Worm (Caenorhabditis elegans) whole organism, L3 larva: ENCODE measurements around the gene timp-1.

Source experiments
- R02D3.7 ChIP-seq: fragments of 150-350 bp; optimal IDR thresholded peaks from 2 replicates; lab custom pipeline; 2014; ENCODE audit warnings: missing biosample characterization, missing genetic modification characterization
- ZK546.5 ChIP-seq: sonication (generic microtip); optimal IDR thresholded peaks from 2 replicates; lab custom pipeline; 2017; ENCODE audit warnings: missing biosample characterization, missing genetic modification characterization
- aly-2 ChIP-seq: fragments of 150-350 bp; optimal IDR thresholded peaks from 2 replicates; lab custom pipeline; 2014; ENCODE audit warnings: missing biosample characterization, missing genetic modification characterization
- ceh-16 ChIP-seq: sonication (generic microtip); optimal IDR thresholded peaks from 2 replicates; lab custom pipeline; 2017; ENCODE audit warnings: missing biosample characterization, missing genetic modification characterization
- ceh-28 ChIP-seq: fragments of 150-350 bp; optimal IDR thresholded peaks from 2 replicates; lab custom pipeline; 2014; ENCODE audit warnings: missing biosample characterization, missing genetic modification reagents, missing genetic modification characterization
- ceh-82 ChIP-seq: fragments of 150-350 bp; optimal IDR thresholded peaks from 2 replicates; lab custom pipeline; 2014; ENCODE audit warnings: missing biosample characterization, missing genetic modification characterization
- daf-12 ChIP-seq: fragments of 150-350 bp; optimal IDR thresholded peaks from 2 replicates; lab custom pipeline; 2014; ENCODE audit warnings: missing biosample characterization, missing genetic modification reagents, missing genetic modification characterization
- egl-27 ChIP-seq: sonication (generic microtip); optimal IDR thresholded peaks from 4 replicates; lab custom pipeline; 2017; ENCODE audit warnings: missing biosample characterization, missing genetic modification reagents, missing genetic modification characterization
- egl-5 ChIP-seq: fragments of 150-350 bp; optimal IDR thresholded peaks from 2 replicates; lab custom pipeline; 2017; ENCODE audit warnings: missing biosample characterization, missing genetic modification reagents, missing genetic modification characterization, inconsistent platforms
- elt-1 ChIP-seq: fragments of 150-350 bp; optimal IDR thresholded peaks from 2 replicates; lab custom pipeline; 2014; ENCODE audit warnings: missing biosample characterization, missing genetic modification characterization
- elt-2 ChIP-seq: sonication (generic microtip); optimal IDR thresholded peaks from 2 replicates; lab custom pipeline; 2016; ENCODE audit warnings: missing genetic modification reagents, mild to moderate bottlenecking, missing genetic modification characterization, missing compliant biosample characterization
- elt-3 ChIP-seq, 3 experiments: fragments of 150-350 bp in 1 of 3; sonication (generic microtip) in 2 of 3; optimal IDR thresholded peaks; 2 replicates in 2 of 3; 4 replicates in 1 of 3; lab custom pipeline; 2014 to 2017; ENCODE audit warnings: missing biosample characterization in 3 of 3, missing genetic modification characterization in 3 of 3
- eor-1 ChIP-seq, 2 experiments: fragments of 150-350 bp; optimal IDR thresholded peaks; 2 replicates each; lab custom pipeline; 2014 to 2018; ENCODE audit warnings: missing biosample characterization in 2 of 2, missing genetic modification characterization in 2 of 2
- fkh-10 ChIP-seq: sonication (generic microtip); optimal IDR thresholded peaks from 2 replicates; lab custom pipeline; 2017; ENCODE audit warnings: missing biosample characterization, missing genetic modification reagents, missing genetic modification characterization
- fos-1 ChIP-seq: fragments of 150-350 bp; optimal IDR thresholded peaks from 2 replicates; lab custom pipeline; 2014; ENCODE audit warnings: missing biosample characterization, missing genetic modification characterization
- hmg-11 ChIP-seq: sonication (generic microtip); optimal IDR thresholded peaks from 2 replicates; lab custom pipeline; 2016; ENCODE audit warnings: missing genetic modification characterization, missing compliant biosample characterization
- jun-1 ChIP-seq: fragments of 150-350 bp; optimal IDR thresholded peaks from 2 replicates; lab custom pipeline; 2014; ENCODE audit warnings: missing biosample characterization, missing genetic modification reagents, missing genetic modification characterization
- lin-39 ChIP-seq: fragments of 150-350 bp; optimal IDR thresholded peaks from 2 replicates; lab custom pipeline; 2018; ENCODE audit warnings: missing biosample characterization, missing genetic modification reagents, missing genetic modification characterization
- lsy-12 ChIP-seq: sonication (generic microtip); optimal IDR thresholded peaks from 2 replicates; lab custom pipeline; 2016; ENCODE audit warnings: mild to moderate bottlenecking, missing genetic modification characterization, missing compliant biosample characterization
- mdl-1 ChIP-seq: fragments of 150-350 bp; optimal IDR thresholded peaks from 2 replicates; lab custom pipeline; 2014; ENCODE audit warnings: missing biosample characterization, missing genetic modification characterization
- mml-1 ChIP-seq: fragments of 150-350 bp; sonication (generic microtip); optimal IDR thresholded peaks from 3 replicates; lab custom pipeline; 2014; ENCODE audit warnings: missing biosample characterization, missing genetic modification characterization
- nfya-1 ChIP-seq: sonication (generic microtip); optimal IDR thresholded peaks from 2 replicates; lab custom pipeline; 2017; ENCODE audit warnings: missing genetic modification characterization, mild to moderate bottlenecking, missing compliant biosample characterization, antibody characterized with exemption, moderate library complexity; ENCODE audit not compliant: insufficient read depth
- nhr-11 ChIP-seq: fragments of 150-350 bp; optimal IDR thresholded peaks from 2 replicates; lab custom pipeline; 2014; ENCODE audit warnings: missing biosample characterization, missing genetic modification characterization
- nhr-12 ChIP-seq: fragments of 150-350 bp; optimal IDR thresholded peaks from 2 replicates; lab custom pipeline; 2014; ENCODE audit warnings: missing biosample characterization, missing genetic modification characterization
- nhr-23 ChIP-seq: fragments of 150-350 bp; optimal IDR thresholded peaks from 2 replicates; lab custom pipeline; 2014; ENCODE audit warnings: missing biosample characterization, missing genetic modification reagents, missing genetic modification characterization
- nhr-237 ChIP-seq: fragments of 150-350 bp; optimal IDR thresholded peaks from 2 replicates; lab custom pipeline; 2014; ENCODE audit warnings: missing biosample characterization, missing genetic modification characterization
- nhr-25 ChIP-seq: sonication (generic microtip); optimal IDR thresholded peaks from 2 replicates; lab custom pipeline; 2017; ENCODE audit warnings: missing biosample characterization, missing genetic modification characterization
- nhr-28 ChIP-seq: fragments of 150-350 bp; optimal IDR thresholded peaks from 2 replicates; lab custom pipeline; 2014; ENCODE audit warnings: missing biosample characterization, missing genetic modification characterization
- nhr-43 ChIP-seq: sonication (generic microtip); optimal IDR thresholded peaks from 2 replicates; lab custom pipeline; 2016; ENCODE audit warnings: mild to moderate bottlenecking, missing genetic modification characterization, missing compliant biosample characterization; ENCODE audit not compliant: poor library complexity, severe bottlenecking
- nhr-67 ChIP-seq: fragments of 150-350 bp; optimal IDR thresholded peaks from 2 replicates; lab custom pipeline; 2014; ENCODE audit warnings: missing biosample characterization, missing genetic modification characterization
- nhr-77 ChIP-seq: fragments of 150-350 bp; optimal IDR thresholded peaks from 2 replicates; lab custom pipeline; 2014; ENCODE audit warnings: missing biosample characterization, missing genetic modification characterization
- pha-4 ChIP-seq: fragments of 150-350 bp; optimal IDR thresholded peaks from 2 replicates; lab custom pipeline; 2014; ENCODE audit warnings: missing biosample characterization, missing genetic modification reagents, missing genetic modification characterization
- pqm-1 ChIP-seq: fragments of 150-350 bp; optimal IDR thresholded peaks from 2 replicates; lab custom pipeline; 2017; ENCODE audit warnings: missing biosample characterization, missing genetic modification characterization, inconsistent platforms
- sea-2 ChIP-seq: fragments of 150-350 bp; sonication (generic microtip); optimal IDR thresholded peaks from 4 replicates; lab custom pipeline; 2014; ENCODE audit warnings: missing biosample characterization, missing genetic modification reagents, missing genetic modification characterization
- skn-1 ChIP-seq: fragments of 150-350 bp; optimal IDR thresholded peaks from 2 replicates; lab custom pipeline; 2014; ENCODE audit warnings: missing biosample characterization, missing genetic modification characterization
- snpc-4 ChIP-seq: fragments of 150-350 bp; optimal IDR thresholded peaks from 2 replicates; lab custom pipeline; 2014; ENCODE audit warnings: missing biosample characterization, missing genetic modification characterization
- tbx-2 ChIP-seq: sonication (generic microtip); optimal IDR thresholded peaks from 2 replicates; lab custom pipeline; 2016; ENCODE audit warnings: mild to moderate bottlenecking, missing genetic modification characterization, missing compliant biosample characterization
- unc-39 ChIP-seq: sonication (generic microtip); optimal IDR thresholded peaks from 4 replicates; lab custom pipeline; 2017; ENCODE audit warnings: missing biosample characterization, missing genetic modification characterization
- unc-62 ChIP-seq: fragments of 150-350 bp; sonication (generic microtip); optimal IDR thresholded peaks from 4 replicates; lab custom pipeline; 2014; ENCODE audit warnings: missing biosample characterization, missing genetic modification reagents, missing genetic modification characterization
- zag-1 ChIP-seq: fragments of 150-350 bp; optimal IDR thresholded peaks from 2 replicates; lab custom pipeline; 2014; ENCODE audit warnings: missing biosample characterization, missing genetic modification characterization
- ztf-11 ChIP-seq: fragments of 150-350 bp; optimal IDR thresholded peaks from 2 replicates; lab custom pipeline; 2014; ENCODE audit warnings: missing biosample characterization, missing genetic modification characterization
- ztf-4 ChIP-seq: fragments of 150-350 bp; optimal IDR thresholded peaks from 2 replicates; lab custom pipeline; 2014; ENCODE audit warnings: missing biosample characterization, missing genetic modification characterization

Gene timp-1

DNA sequence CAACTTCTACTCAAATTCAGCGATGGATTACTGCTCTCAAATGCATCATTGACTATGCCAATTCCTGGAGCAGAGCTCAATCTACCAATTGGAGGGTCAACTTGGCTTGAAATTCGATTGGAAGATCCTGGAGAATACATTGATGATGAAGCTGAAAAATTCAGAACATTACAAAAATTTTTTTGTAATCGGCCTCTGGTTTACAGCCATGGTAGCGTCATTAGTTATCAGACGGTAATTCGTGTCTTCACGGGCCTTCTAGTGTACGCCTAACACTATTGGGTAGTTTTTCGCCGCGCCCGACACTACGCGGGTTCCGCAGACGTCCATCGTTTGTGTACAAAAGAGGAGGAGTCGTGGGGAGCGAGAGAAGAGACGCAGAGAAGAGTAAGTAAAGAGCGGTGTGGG lies 21.7 kb downstream of the timp-1 start (continued):
- TF ChIP-seq nhr-237 (tag; lab: Kevin White, UChicago) = no peak
- no peak for TF ChIP-seq ZK546.5 (tag; lab: Kevin White, UChicago)
- TF ChIP-seq zag-1 (tag; lab: Kevin White, UChicago) = peak; percentile 3
- TF ChIP-seq ceh-16 = no peak
- TF ChIP-seq lin-39 = peak; percentile 69
- TF ChIP-seq unc-62 = no peak
- TF ChIP-seq, all 47 proteins: peak for 22

ce11 chrV:8230056-8230455 lies 23.0 kb downstream of the timp-1 start:
- TF ChIP-seq nfya-1 = peak; percentile 25
- no peak for TF ChIP-seq lin-39
- TF ChIP-seq snpc-4 = peak; percentile 62
- peak; percentile 1 for TF ChIP-seq elt-2 (tag; lab: Kevin White, UChicago)

DNA sequence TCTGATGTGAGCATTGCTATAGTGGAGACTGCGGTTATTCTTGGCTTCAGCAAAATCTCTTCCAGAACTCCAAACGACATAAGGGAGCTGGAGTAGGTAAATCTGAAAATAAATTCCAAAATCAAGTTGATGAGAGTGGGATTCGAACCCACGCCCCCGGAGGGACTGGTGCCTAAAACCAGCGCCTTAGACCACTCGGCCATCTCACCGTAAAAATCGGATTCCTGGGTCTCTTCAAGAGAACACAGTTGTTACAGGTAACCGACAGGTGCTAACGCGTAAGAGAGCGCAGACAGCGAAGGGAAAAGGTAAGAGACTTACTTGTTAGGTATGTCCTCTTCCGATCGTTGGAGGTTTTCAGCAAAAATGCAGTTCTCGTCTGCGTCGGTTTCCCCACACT lies 28.3 kb downstream of the timp-1 start:
- TF ChIP-seq nhr-23 (peak; percentile 39), hmg-11 (tag; lab: Kevin White, UChicago) (no peak), nhr-28 (tag; lab: Kevin White, UChicago) (no peak), jun-1 (tag; lab: Kevin White, UChicago) (no peak), ztf-11 (tag; lab: Kevin White, UChicago) (no peak), tbx-2 (tag; lab: Kevin White, UChicago) (no peak), ceh-82 (tag; lab: Kevin White, UChicago) (no peak), lsy-12 (tag; lab: Kevin White, UChicago) (peak; percentile 41), nhr-12 (no peak), nhr-43 (tag; lab: Kevin White, UChicago) (no peak), nhr-25 (tag; lab: Kevin White, UChicago) (peak; percentile 53), sea-2 (GFP tag; lab: Kevin White, UChicago) (no peak), nhr-77 (no peak), ceh-28 (no peak), nhr-67 (tag; lab: Kevin White, UChicago) (no peak), R02D3.7 (no peak), ceh-16 (no peak), fkh-10 (GFP tag; lab: Kevin White, UChicago) (no peak), elt-3 (tag; optimal IDR thresholded peaks at IDR 0.05; lab: Kevin White, UChicago) (no peak), pha-4 (no peak), mml-1 (no peak), nhr-11 (tag; lab: Kevin White, UChicago) (no peak), aly-2 (tag; lab: Kevin White, UChicago) (no peak), ZK546.5 (tag; lab: Kevin White, UChicago) (no peak), mdl-1 (no peak), unc-39 (tag; lab: Kevin White, UChicago) (no peak), eor-1 (tag; optimal IDR thresholded peaks at IDR 0.05; lab: Kevin White, UChicago) (no peak), lin-39 (peak; percentile 2), snpc-4 (peak; percentile 29), nfya-1 (peak; percentile 36), fos-1 (tag; lab: Kevin White, UChicago) (no peak), unc-62 (no peak), pqm-1 (tag; lab: Kevin White, UChicago) (peak; percentile 40), zag-1 (tag; lab: Kevin White, UChicago) (no peak), elt-2 (tag; lab: Kevin White, UChicago) (peak; percentile 20), ztf-4 (tag; lab: Kevin White, UChicago) (no peak), egl-27 (tag; lab: Kevin White, UChicago) (no peak), skn-1 (tag; lab: Kevin White, UChicago) (no peak), elt-1 (tag; lab: Kevin White, UChicago) (no peak)

ce11 chrV:8238290-8238689 lies 31.3 kb downstream of the timp-1 start, which contains the start of gene rol-3:
Gene rol-3, minus strand, starts transcription at chrV:8238409.
- no peak for TF ChIP-seq daf-12 (tag; lab: Kevin White, UChicago)
- TF ChIP-seq nhr-23 = peak; percentile 62
- no peak for TF ChIP-seq aly-2 (tag; lab: Kevin White, UChicago)
- no peak for TF ChIP-seq elt-3 (tag; optimal IDR thresholded peaks at IDR 0.05; lab: Kevin White, UChicago)
- TF ChIP-seq unc-39 (tag; lab: Kevin White, UChicago) = no peak
- no peak for TF ChIP-seq nfya-1
- TF ChIP-seq zag-1 (tag; lab: Kevin White, UChicago) = no peak
- no peak for TF ChIP-seq ztf-11 (tag; lab: Kevin White, UChicago)
- no peak for TF ChIP-seq nhr-77
- TF ChIP-seq ceh-28 = peak; percentile 73
- no peak for TF ChIP-seq egl-5 (tag; lab: Kevin White, UChicago)
- no peak for TF ChIP-seq fos-1 (tag; lab: Kevin White, UChicago)
- no peak for TF ChIP-seq pha-4
- no peak for TF ChIP-seq hmg-11 (tag; lab: Kevin White, UChicago)
- no peak for TF ChIP-seq pqm-1 (tag; lab: Kevin White, UChicago)
